Fruit fly (Drosophila melanogaster) whole organism, embryonic: Measurements from ENCODE around the gene Npc2f.
A peak's percentile ranks its signal among the peaks of the same experiment; 100 is the strongest.

Experiments
- Aef1 ChIP-seq: fragments of 200-800 bp; sonication (Bioruptor generic); IDR thresholded peaks from 3 replicates; pipeline ENCODE4 v1.3.6; 2022; ENCODE audit warnings: missing biosample characterization, missing genetic modification characterization
- Antp ChIP-seq: fragments of 200-800 bp; sonication (Bioruptor generic); optimal IDR thresholded peaks from 3 replicates; lab custom pipeline; 2016; ENCODE audit warnings: missing biosample characterization, missing genetic modification characterization
- Atf-2 ChIP-seq: fragments of 200-800 bp; sonication (Bioruptor generic); optimal IDR thresholded peaks from 2 replicates; lab custom pipeline; 2016; ENCODE audit warnings: missing biosample characterization, missing genetic modification characterization
- CG1024 ChIP-seq: fragments of 200-800 bp; sonication (Bioruptor generic); IDR thresholded peaks from 2 replicates; pipeline ENCODE4 v1.3.6; 2022; ENCODE audit warnings: missing biosample characterization, missing genetic modification characterization
- CG10543 ChIP-seq: fragments of 200-800 bp; sonication (Bioruptor generic); optimal IDR thresholded peaks from 3 replicates; lab custom pipeline; 2017; ENCODE audit warnings: missing biosample characterization, mild to moderate bottlenecking, missing genetic modification characterization, moderate library complexity
- CG1233 ChIP-seq: fragments of 200-800 bp; sonication (Bioruptor generic); optimal IDR thresholded peaks from 4 replicates; lab custom pipeline; 2018; ENCODE audit warnings: missing biosample characterization, mild to moderate bottlenecking, missing genetic modification characterization
- CG14710 ChIP-seq: fragments of 200-800 bp; sonication (Bioruptor generic); optimal IDR thresholded peaks from 3 replicates; lab custom pipeline; 2019; ENCODE audit warnings: missing biosample characterization, mild to moderate bottlenecking, missing genetic modification characterization, moderate library complexity
- CG15696 ChIP-seq: fragments of 200-800 bp; sonication (Bioruptor generic); optimal IDR thresholded peaks from 2 replicates; lab custom pipeline; 2019; ENCODE audit warnings: missing biosample characterization, mild to moderate bottlenecking, missing genetic modification characterization, moderate library complexity
- CG1602 ChIP-seq: fragments of 200-800 bp; sonication (Bioruptor generic); optimal IDR thresholded peaks from 3 replicates; lab custom pipeline; 2016; ENCODE audit warnings: missing biosample characterization, missing genetic modification characterization
- CG17829 ChIP-seq: fragments of 200-800 bp; optimal IDR thresholded peaks from 2 replicates; lab custom pipeline; 2019; ENCODE audit warnings: missing biosample characterization, mild to moderate bottlenecking, missing genetic modification characterization, moderate library complexity
- CG18599 ChIP-seq: fragments of 200-800 bp; sonication (Bioruptor generic); optimal IDR thresholded peaks from 3 replicates; lab custom pipeline; 2017; ENCODE audit warnings: missing biosample characterization, missing genetic modification characterization, mild to moderate bottlenecking, moderate library complexity, missing genetic modification reagents
- CG2116 ChIP-seq: fragments of 200-800 bp; sonication (Bioruptor generic); optimal IDR thresholded peaks from 3 replicates; lab custom pipeline; 2018; ENCODE audit warnings: missing biosample characterization, mild to moderate bottlenecking, missing genetic modification characterization
- CG3281 ChIP-seq: fragments of 200-800 bp; sonication (Bioruptor generic); optimal IDR thresholded peaks from 3 replicates; lab custom pipeline; 2017; ENCODE audit warnings: missing biosample characterization, mild to moderate bottlenecking, missing genetic modification characterization
- CG33557 ChIP-seq: fragments of 200-800 bp; sonication (Bioruptor generic); optimal IDR thresholded peaks from 2 replicates; lab custom pipeline; 2019; ENCODE audit warnings: missing biosample characterization, mild to moderate bottlenecking, missing genetic modification characterization, moderate library complexity
- CG43689 ChIP-seq: fragments of 200-800 bp; sonication (Bioruptor generic); IDR thresholded peaks from 2 replicates; pipeline ENCODE4 v1.3.6; 2022; ENCODE audit warnings: missing biosample characterization, missing genetic modification characterization
- CG4730 ChIP-seq: fragments of 200-800 bp; sonication (Bioruptor generic); IDR thresholded peaks from 2 replicates; pipeline ENCODE4 v1.3.6; 2022; ENCODE audit warnings: missing biosample characterization, missing genetic modification characterization
- CG8924 ChIP-seq: fragments of 200-800 bp; optimal IDR thresholded peaks from 3 replicates; lab custom pipeline; 2019; ENCODE audit warnings: missing biosample characterization, mild to moderate bottlenecking, missing genetic modification characterization, moderate library complexity
- CG9437 ChIP-seq: fragments of 200-800 bp; sonication (Bioruptor generic); optimal IDR thresholded peaks from 2 replicates; lab custom pipeline; 2018; ENCODE audit warnings: missing biosample characterization, mild to moderate bottlenecking, missing genetic modification characterization
- CG9932 ChIP-seq: fragments of 200-800 bp; sonication (Bioruptor generic); IDR thresholded peaks from 2 replicates; pipeline ENCODE4 v1.3.6; 2022; ENCODE audit warnings: missing biosample characterization, missing genetic modification characterization
- CrebB ChIP-seq: fragments of 200-800 bp; sonication (Bioruptor generic); optimal IDR thresholded peaks from 3 replicates; lab custom pipeline; 2018; ENCODE audit warnings: missing biosample characterization, mild to moderate bottlenecking, missing genetic modification characterization
- Dek ChIP-seq: fragments of 200-800 bp; sonication (Bioruptor generic); optimal IDR thresholded peaks from 3 replicates; lab custom pipeline; 2019; ENCODE audit warnings: missing biosample characterization, mild to moderate bottlenecking, missing genetic modification characterization, moderate library complexity
- Dfd ChIP-seq, 2 experiments: fragments of >200 bp; optimal IDR thresholded peaks; 2 replicates each; lab custom pipeline; 2017; ENCODE audit warnings: missing biosample characterization in 2 of 2, missing genetic modification characterization in 2 of 2
- E2f1 ChIP-seq: fragments of 200-800 bp; sonication (Bioruptor generic); IDR thresholded peaks from 2 replicates; pipeline ENCODE4 v1.3.6; 2022; ENCODE audit warnings: missing biosample characterization, missing genetic modification characterization
- Eip74EF ChIP-seq, 2 experiments: fragments of 200-800 bp in 1 of 2; fragments of >200 bp in 1 of 2; sonication (Bioruptor generic) in 1 of 2; optimal IDR thresholded peaks; 2 replicates each; lab custom pipeline; 2017 to 2019; ENCODE audit warnings: missing biosample characterization in 2 of 2, missing genetic modification characterization in 2 of 2, mild to moderate bottlenecking in 1 of 2, moderate library complexity in 1 of 2
- Elba2 ChIP-seq: fragments of 200-800 bp; sonication (Bioruptor generic); optimal IDR thresholded peaks from 3 replicates; lab custom pipeline; 2016; ENCODE audit warnings: missing biosample characterization, missing genetic modification characterization
- Ets97D ChIP-seq: fragments of 200-800 bp; sonication (Bioruptor generic); optimal IDR thresholded peaks from 3 replicates; lab custom pipeline; 2016; ENCODE audit warnings: missing biosample characterization, missing genetic modification characterization
- HLH54F ChIP-seq: fragments of 200-800 bp; sonication (Bioruptor generic); optimal IDR thresholded peaks from 3 replicates; lab custom pipeline; 2016; ENCODE audit warnings: missing biosample characterization, missing genetic modification characterization
- HmgD ChIP-seq: fragments of 200-800 bp; sonication (Bioruptor generic); optimal IDR thresholded peaks from 3 replicates; lab custom pipeline; 2016; ENCODE audit warnings: missing biosample characterization, missing genetic modification characterization
- Hr3 ChIP-seq: fragments of 200-800 bp; sonication (Bioruptor generic); optimal IDR thresholded peaks from 3 replicates; lab custom pipeline; 2016; ENCODE audit warnings: missing biosample characterization, missing genetic modification characterization
- Meics ChIP-seq: fragments of 200-800 bp; sonication (Bioruptor generic); optimal IDR thresholded peaks from 2 replicates; lab custom pipeline; 2017; ENCODE audit warnings: missing biosample characterization, mild to moderate bottlenecking, missing genetic modification characterization
- Nf-YC ChIP-seq: fragments of 200-800 bp; optimal IDR thresholded peaks from 3 replicates; lab custom pipeline; 2019; ENCODE audit warnings: missing biosample characterization, mild to moderate bottlenecking, missing genetic modification characterization, moderate library complexity
- Pdp1 ChIP-seq, 2 experiments: fragments of 200-800 bp; sonication (Bioruptor generic); optimal IDR thresholded peaks; 3 replicates each; lab custom pipeline; 2016; ENCODE audit warnings: missing biosample characterization in 2 of 2, missing genetic modification characterization in 2 of 2, mild to moderate bottlenecking in 1 of 2, moderate library complexity in 1 of 2
- Ravus ChIP-seq: fragments of 200-800 bp; sonication (Bioruptor generic); IDR thresholded peaks from 2 replicates; pipeline ENCODE4 v1.3.6; 2022; ENCODE audit warnings: missing biosample characterization, missing genetic modification characterization
- aop ChIP-seq: fragments of 200-800 bp; sonication (Bioruptor generic); IDR thresholded peaks from 2 replicates; pipeline ENCODE4 v1.3.6; 2022; ENCODE audit warnings: missing biosample characterization, missing genetic modification characterization
- ap ChIP-seq: fragments of 200-800 bp; sonication (Bioruptor generic); IDR thresholded peaks from 2 replicates; pipeline ENCODE4 v1.3.6; 2022; ENCODE audit warnings: missing biosample characterization, missing genetic modification characterization
- cg ChIP-seq: fragments of 200-800 bp; sonication (Bioruptor generic); optimal IDR thresholded peaks from 3 replicates; lab custom pipeline; 2019; ENCODE audit warnings: missing biosample characterization, mild to moderate bottlenecking, missing genetic modification characterization, moderate library complexity
- da ChIP-seq: fragments of 200-800 bp; sonication (Bioruptor generic); optimal IDR thresholded peaks from 2 replicates; lab custom pipeline; 2016; ENCODE audit warnings: missing biosample characterization, missing genetic modification characterization
- dati ChIP-seq: fragments of 200-800 bp; sonication (Bioruptor generic); IDR thresholded peaks from 2 replicates; pipeline ENCODE4 v1.3.6; 2022; ENCODE audit warnings: missing biosample characterization, missing genetic modification characterization
- disco-r ChIP-seq: fragments of 200-800 bp; sonication (Bioruptor generic); optimal IDR thresholded peaks from 2 replicates; lab custom pipeline; 2016; ENCODE audit warnings: missing biosample characterization, missing genetic modification characterization
- eyg ChIP-seq: fragments of 200-800 bp; sonication (Bioruptor generic); optimal IDR thresholded peaks from 3 replicates; lab custom pipeline; 2016; ENCODE audit warnings: missing biosample characterization, missing genetic modification characterization
- ftz-f1 ChIP-seq: fragments of 200-800 bp; sonication (Bioruptor generic); optimal IDR thresholded peaks from 2 replicates; lab custom pipeline; 2016; ENCODE audit warnings: missing biosample characterization, missing genetic modification characterization
- grau ChIP-seq: fragments of 200-800 bp; optimal IDR thresholded peaks from 3 replicates; lab custom pipeline; 2019; ENCODE audit warnings: missing biosample characterization, mild to moderate bottlenecking, missing genetic modification characterization, moderate library complexity
- h ChIP-seq: fragments of >200 bp; optimal IDR thresholded peaks from 2 replicates; lab custom pipeline; 2017
- ham ChIP-seq: fragments of 200-800 bp; sonication (Bioruptor generic); IDR thresholded peaks from 2 replicates; pipeline ENCODE4 v1.3.6; 2022; ENCODE audit warnings: missing biosample characterization, missing genetic modification characterization
- lilli ChIP-seq: fragments of 200-800 bp; sonication (Bioruptor generic); optimal IDR thresholded peaks from 3 replicates; lab custom pipeline; 2016; ENCODE audit warnings: missing biosample characterization, missing genetic modification characterization
- odd ChIP-seq: fragments of 200-800 bp; sonication (Bioruptor generic); optimal IDR thresholded peaks from 2 replicates; lab custom pipeline; 2017; ENCODE audit warnings: missing biosample characterization, mild to moderate bottlenecking, missing genetic modification characterization
- p53 ChIP-seq: fragments of 200-800 bp; sonication (Bioruptor generic); optimal IDR thresholded peaks from 2 replicates; lab custom pipeline; 2016; ENCODE audit warnings: missing biosample characterization, missing genetic modification characterization
- pzg ChIP-seq: fragments of 200-800 bp; sonication (Bioruptor generic); optimal IDR thresholded peaks from 3 replicates; lab custom pipeline; 2018; ENCODE audit warnings: missing biosample characterization, mild to moderate bottlenecking, missing genetic modification characterization, moderate library complexity
- ranshi ChIP-seq: fragments of 200-800 bp; sonication (Bioruptor generic); IDR thresholded peaks from 2 replicates; pipeline ENCODE4 v1.3.6; 2022; ENCODE audit warnings: missing biosample characterization, missing genetic modification characterization
- seq ChIP-seq: fragments of 200-800 bp; sonication (Bioruptor generic); IDR thresholded peaks from 2 replicates; pipeline ENCODE4 v1.3.6; 2022; ENCODE audit warnings: missing biosample characterization, missing genetic modification characterization
- tap ChIP-seq: fragments of 200-800 bp; optimal IDR thresholded peaks from 3 replicates; lab custom pipeline; 2019; ENCODE audit warnings: missing biosample characterization, mild to moderate bottlenecking, missing genetic modification characterization, moderate library complexity
- tio ChIP-seq: fragments of 200-800 bp; sonication (Bioruptor generic); optimal IDR thresholded peaks from 2 replicates; lab custom pipeline; 2017; ENCODE audit warnings: missing biosample characterization, missing genetic modification characterization, inconsistent platforms
- trem ChIP-seq: fragments of 200-800 bp; optimal IDR thresholded peaks from 3 replicates; lab custom pipeline; 2019; ENCODE audit warnings: missing biosample characterization, mild to moderate bottlenecking, missing genetic modification characterization, moderate library complexity

Npc2f gene

DNA sequence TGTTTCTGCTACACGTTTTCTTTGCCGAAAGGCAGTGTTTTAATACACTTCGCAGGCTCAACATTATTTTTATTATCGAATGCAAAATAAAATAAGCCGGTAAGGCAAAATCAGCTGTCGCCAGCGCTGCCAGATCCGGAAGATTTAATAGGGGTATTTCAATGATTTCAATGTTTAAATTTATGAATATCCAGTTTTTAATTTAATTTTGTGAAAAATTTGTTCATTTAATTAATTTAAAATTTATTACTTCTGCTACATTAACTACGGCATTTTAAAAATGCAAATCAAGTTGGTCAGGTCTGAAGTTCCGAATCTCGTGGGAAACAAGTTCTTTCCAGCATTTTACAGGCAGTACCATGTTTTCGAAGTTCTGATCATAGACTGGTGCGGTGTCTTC is 11.1 kb downstream of the Npc2f start, which contains the start of gene Slimp (continued):
- TF ChIP-seq CG4730 (GFP tag; lab: Robert Waterston, UW): no peak
- peak; percentile 45 for TF ChIP-seq Elba2 (GFP tag; lab: Kevin White, UChicago)
- TF ChIP-seq Meics (GFP tag; lab: Kevin White, UChicago): peak; percentile 17
- no peak for TF ChIP-seq Ravus (GFP tag; lab: Robert Waterston, UW)
- TF ChIP-seq Nf-YC (tag; lab: Kevin White, UChicago): no peak
- no peak for TF ChIP-seq h (lab: Kevin White, UChicago)
- TF ChIP-seq CG1602 (GFP tag; lab: Kevin White, UChicago): no peak
- TF ChIP-seq p53: no peak
- no peak for TF ChIP-seq disco-r (GFP tag; lab: Kevin White, UChicago)
- TF ChIP-seq Dfd (GFP tag; optimal IDR thresholded peaks at IDR 0.05; lab: Kevin White, UChicago): no peak
- TF ChIP-seq CG9932: no peak
- TF ChIP-seq CG9437 (GFP tag; lab: Kevin White, UChicago): no peak
- no peak for TF ChIP-seq seq
- no peak for TF ChIP-seq ap (GFP tag; lab: Robert Waterston, UW)
- TF ChIP-seq odd: no peak
- no peak for TF ChIP-seq CrebB (tag; lab: Kevin White, UChicago)
- TF ChIP-seq lilli (GFP tag; lab: Kevin White, UChicago): peak; percentile 25
- no peak for TF ChIP-seq Atf-2
- TF ChIP-seq trem (tag; lab: Kevin White, UChicago): peak; percentile 28
- TF ChIP-seq cg (GFP tag; lab: Kevin White, UChicago): no peak
- peak; percentile 42 for TF ChIP-seq CG18599 (GFP tag; lab: Kevin White, UChicago)
- no peak for TF ChIP-seq tap (tag; lab: Kevin White, UChicago)
- TF ChIP-seq ftz-f1 (GFP tag; lab: Kevin White, UChicago): no peak
- no peak for TF ChIP-seq Dek (tag; lab: Kevin White, UChicago)
- TF ChIP-seq aop: no peak
- TF ChIP-seq dati (GFP tag; lab: Robert Waterston, UW): no peak
- TF ChIP-seq Aef1 (GFP tag; lab: Robert Waterston, UW): no peak
- TF ChIP-seq Hr3 (GFP tag; lab: Kevin White, UChicago): no peak
- TF ChIP-seq CG2116 (GFP tag; lab: Kevin White, UChicago): peak; percentile 18
- no peak for TF ChIP-seq HmgD (GFP tag; lab: Kevin White, UChicago)
- TF ChIP-seq grau (tag; lab: Kevin White, UChicago): peak; percentile 40
- TF ChIP-seq Eip74EF (GFP tag; optimal IDR thresholded peaks at IDR 0.05; lab: Kevin White, UChicago): no peak
- TF ChIP-seq CG10543: no peak
- TF ChIP-seq E2f1: no peak
- TF ChIP-seq Antp (GFP tag; lab: Kevin White, UChicago): no peak
- TF ChIP-seq CG43689: no peak
- no peak for TF ChIP-seq tio (GFP tag; lab: Kevin White, UChicago)
- TF ChIP-seq CG15696 (tag; lab: Kevin White, UChicago): no peak
- peak; percentile 6 for TF ChIP-seq CG3281 (GFP tag; lab: Kevin White, UChicago)
- no peak for TF ChIP-seq ranshi (GFP tag; lab: Robert Waterston, UW)
- TF ChIP-seq CG33557 (GFP tag; lab: Kevin White, UChicago): no peak
- no peak for TF ChIP-seq da (GFP tag; lab: Kevin White, UChicago)
- no peak for TF ChIP-seq ham (GFP tag; lab: Robert Waterston, UW)
- TF ChIP-seq CG1024: no peak
- no peak for TF ChIP-seq eyg (GFP tag; lab: Kevin White, UChicago)
- peak; percentile 34 for TF ChIP-seq pzg
- TF ChIP-seq CG1233 (GFP tag; lab: Kevin White, UChicago): no peak
- peak; percentile 20 for TF ChIP-seq Ets97D (GFP tag; lab: Kevin White, UChicago)
- no peak for TF ChIP-seq CG8924 (tag; lab: Kevin White, UChicago)
- TF ChIP-seq CG14710: peak; percentile 31
- peak; percentile 13 for TF ChIP-seq CG17829 (tag; lab: Kevin White, UChicago)
- no peak for TF ChIP-seq Pdp1 (GFP tag; optimal IDR thresholded peaks at IDR 0.05; lab: Kevin White, UChicago)
- no peak for TF ChIP-seq HLH54F
